Worm (Caenorhabditis elegans): ENCODE measurements around the gene T22G5.3.

- TF ChIP-seq lsy-2 (tag; optimal IDR thresholded peaks at IDR 0.05) (no peak), nhr-237 (tag; optimal IDR thresholded peaks at IDR 0.05) (no peak), Y55F3AM.14 (GFP tag; optimal IDR thresholded peaks at IDR 0.05) (no peak), blmp-1 (tag; optimal IDR thresholded peaks at IDR 0.05; ENCODE audit: insufficient read depth) (no peak), zag-1 (tag; optimal IDR thresholded peaks at IDR 0.05) (no peak), aly-2 (tag; optimal IDR thresholded peaks at IDR 0.05) (no peak)
Observed at ce11 chrV:13866353-13866752, 14.4 kb upstream of the T22G5.3 start, which contains the start of gene nhr-175.
